Worm (Caenorhabditis elegans) whole organism, L4 larva: ENCODE measurements around the gene C10G8.3.

Source experiments
- ceh-28 ChIP-seq: fragments of 150-350 bp; optimal IDR thresholded peaks from 2 replicates; lab custom pipeline; 2014; ENCODE audit warnings: missing biosample characterization, missing genetic modification reagents, missing genetic modification characterization
- hif-1 ChIP-seq, 2 experiments: sonication (generic microtip); optimal IDR thresholded peaks; 2 replicates each; lab custom pipeline; 2016 to 2017; ENCODE audit warnings: missing compliant biosample characterization in 2 of 2, missing genetic modification characterization in 2 of 2, missing genetic modification reagents in 2 of 2, missing genotype in 2 of 2, mild to moderate bottlenecking in 1 of 2
- hlh-30 ChIP-seq: sonication (generic microtip); optimal IDR thresholded peaks from 2 replicates; lab custom pipeline; 2017; ENCODE audit warnings: antibody characterized with exemption, mild to moderate bottlenecking, missing genetic modification characterization, missing compliant biosample characterization; ENCODE audit not compliant: insufficient read depth
- lin-39 ChIP-seq: fragments of 150-350 bp; optimal IDR thresholded peaks from 2 replicates; lab custom pipeline; 2014; ENCODE audit warnings: missing biosample characterization, missing genetic modification reagents, missing genetic modification characterization
- nhr-10 ChIP-seq: fragments of 150-350 bp; optimal IDR thresholded peaks from 2 replicates; lab custom pipeline; 2014; ENCODE audit warnings: missing biosample characterization, missing genetic modification characterization
- nhr-77 ChIP-seq: fragments of 150-350 bp; optimal IDR thresholded peaks from 2 replicates; lab custom pipeline; 2014; ENCODE audit warnings: missing biosample characterization, missing genetic modification characterization
- pha-4 ChIP-seq, 2 experiments: fragments of 150-350 bp in 1 of 2; fragments of 200-800 bp in 1 of 2; sonication (Bioruptor generic) in 1 of 2; IDR thresholded peaks in 1 of 2; optimal IDR thresholded peaks in 1 of 2; 2 replicates each; pipeline versions ENCODE4 v1.3.6 to Lab custom; 2014 to 2022; ENCODE audit warnings: missing genetic modification characterization in 2 of 2, missing genetic modification reagents in 2 of 2, missing biosample characterization in 1 of 2, missing compliant biosample characterization in 1 of 2
- set-16 ChIP-seq: fragments of 200-800 bp; sonication (Bioruptor generic); IDR thresholded peaks from 2 replicates; pipeline ENCODE4 v1.3.6; 2022; ENCODE audit warnings: missing genetic modification reagents, missing genetic modification characterization, missing compliant biosample characterization
- unc-130 ChIP-seq: sonication (generic microtip); optimal IDR thresholded peaks from 2 replicates; lab custom pipeline; 2016; ENCODE audit warnings: missing genetic modification reagents, missing genetic modification characterization, missing compliant biosample characterization
- unc-39 ChIP-seq: sonication (generic microtip); optimal IDR thresholded peaks from 2 replicates; lab custom pipeline; 2017; ENCODE audit warnings: missing biosample characterization, missing genetic modification characterization
- unc-62 ChIP-seq, 3 experiments: fragments of 150-350 bp in 1 of 3; sonication (generic microtip); optimal IDR thresholded peaks in 2 of 3; peaks in 1 of 3; 1 replicate in 1 of 3; 2 replicates in 2 of 3; lab custom pipeline; 2014 to 2017; ENCODE audit warnings: missing biosample characterization in 3 of 3, missing genetic modification characterization in 3 of 3, missing genetic modification reagents in 3 of 3, missing genotype in 1 of 3
- zag-1 ChIP-seq: fragments of 150-350 bp; optimal IDR thresholded peaks from 2 replicates; lab custom pipeline; 2014; ENCODE audit warnings: missing biosample characterization, missing genetic modification characterization

ce11 chrV:5301226-5301625 lies 11.3 kb upstream of the C10G8.3 start:
- no peak for TF ChIP-seq unc-130 (GFP tag; lab: Kevin White, UChicago)
- no peak for TF ChIP-seq zag-1
- TF ChIP-seq hlh-30 = no peak
- TF ChIP-seq nhr-10 (tag; lab: Kevin White, UChicago) = no peak
- no peak for TF ChIP-seq lin-39 (tag; lab: Kevin White, UChicago)
- TF ChIP-seq hif-1 (tag; optimal IDR thresholded peaks at IDR 0.05; lab: Kevin White, UChicago) = no peak
- no peak for TF ChIP-seq unc-62 (GFP tag; optimal IDR thresholded peaks at IDR 0.05 in 1 of 2; lab: Kevin White, UChicago)
- TF ChIP-seq unc-62 (tag; optimal IDR thresholded peaks at IDR 0.05; lab: Kevin White, UChicago) = no peak
- no peak for TF ChIP-seq ceh-28 (tag; lab: Kevin White, UChicago)
- TF ChIP-seq set-16 (GFP tag; lab: Robert Waterston, UW) = no peak
- no peak for TF ChIP-seq nhr-77 (tag; lab: Kevin White, UChicago)
- TF ChIP-seq pha-4 (GFP tag; IDR thresholded peaks at IDR 0.05; lab: Robert Waterston, UW) = no peak
- TF ChIP-seq pha-4 (tag; optimal IDR thresholded peaks at IDR 0.05; lab: Kevin White, UChicago) = no peak
- no peak for TF ChIP-seq unc-39 (tag; lab: Kevin White, UChicago)
